Worm (Caenorhabditis elegans): Measurements from ENCODE around the gene F21C10.1.

F21C10.1 gene

DNA sequence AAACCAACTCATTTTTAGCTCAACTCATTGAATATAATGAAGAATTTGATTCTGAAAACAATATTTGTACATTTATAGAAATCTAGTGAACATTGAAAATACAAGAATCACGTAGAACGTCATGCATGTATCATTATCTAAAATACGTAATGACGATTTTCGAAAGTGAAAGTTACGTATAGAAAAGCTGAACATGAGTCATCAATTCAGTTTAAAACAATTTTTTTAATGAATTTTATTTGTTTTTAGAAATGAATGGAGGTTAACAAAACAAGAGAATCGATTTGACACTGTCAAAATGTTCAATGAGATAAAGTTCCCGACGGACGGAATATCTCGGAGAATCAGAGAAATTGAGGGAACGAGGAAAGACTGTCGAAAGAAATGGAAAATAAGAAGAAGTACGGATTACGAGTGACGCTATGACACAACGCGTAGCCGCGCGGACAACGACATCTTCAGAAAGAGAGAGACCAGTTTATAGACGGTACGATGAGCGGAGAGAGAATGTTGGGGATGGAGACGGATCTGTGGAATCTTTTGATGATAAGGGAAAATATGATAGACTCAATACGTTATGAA is 49.6 kb downstream of the F21C10.1 start, which contains the start of gene ptr-1:
Gene ptr-1, minus strand, starts transcription at position 51 of the 582 bp plus-strand sequence.
- no peak for TF ChIP-seq pha-4 (tag; optimal IDR thresholded peaks at IDR 0.05)

Measured in whole organism, L3 larva.